Worm (Caenorhabditis elegans) whole organism, early embryonic: ENCODE measurements around the gene ZC412.10.
"Not testable (repeated sequence)": the region's sequence is repeated elsewhere in the genome, so short reads cannot be mapped to it uniquely, and the experiment has no call there.

Experiments used
- ama-1 ChIP-seq: fragments of 150-350 bp; optimal IDR thresholded peaks from 2 replicates; lab custom pipeline; 2014
- ets-7 ChIP-seq: sonication (generic microtip); optimal IDR thresholded peaks from 2 replicates; lab custom pipeline; 2016; ENCODE audit warnings: missing genotype, missing genetic modification characterization, missing compliant biosample characterization
- hmbx-1 ChIP-seq: sonication (generic microtip); optimal IDR thresholded peaks from 2 replicates; lab custom pipeline; 2016; ENCODE audit warnings: mild to moderate bottlenecking, missing genetic modification characterization, missing compliant biosample characterization
- tbx-37 ChIP-seq: fragments of 200-800 bp; sonication (Bioruptor generic); conservative IDR thresholded peaks from 2 replicates; pipeline ENCODE4 v1.3.6; 2022; ENCODE audit warnings: missing genetic modification reagents, missing genetic modification characterization, missing compliant biosample characterization

ce11 chrV:14876724-14877123 lies at the start of gene ZC412.10:
- not testable (repeated sequence) for TF ChIP-seq ets-7 (tag; lab: Kevin White, UChicago); ama-1 (lab: Kevin White, UChicago); tbx-37 (GFP tag; lab: Robert Waterston, UW); hmbx-1 (tag; lab: Kevin White, UChicago)
